Worm (Caenorhabditis elegans): ENCODE data around the gene mps-1.

The mps-1 gene

ce11 chrII:6248503-6248902, 45.7 kb downstream of the mps-1 start:
- TF ChIP-seq lin-11 (tag; optimal IDR thresholded peaks at IDR 0.05) = peak; percentile 73
- peak; percentile 85 for TF ChIP-seq che-1 (tag; optimal IDR thresholded peaks at IDR 0.05)
- peak; percentile 42 for TF ChIP-seq rnt-1 (tag; optimal IDR thresholded peaks at IDR 0.05)
- TF ChIP-seq fax-1 (tag; optimal IDR thresholded peaks at IDR 0.05) = peak; percentile 71
- TF ChIP-seq dmd-4 (tag; optimal IDR thresholded peaks at IDR 0.05; ENCODE audit: borderline replicate concordance) = peak; percentile 59
- TF ChIP-seq npax-4 (tag; optimal IDR thresholded peaks at IDR 0.05) = peak; percentile 61
- peak; percentile 74 for TF ChIP-seq ceh-34 (tag; optimal IDR thresholded peaks at IDR 0.05)
- peak; percentile 78 for TF ChIP-seq T23F11.4 (GFP tag; optimal IDR thresholded peaks at IDR 0.05)
- TF ChIP-seq nhr-11 (tag; optimal IDR thresholded peaks at IDR 0.05) = no peak
- peak; percentile 20 for TF ChIP-seq pqm-1 (tag; optimal IDR thresholded peaks at IDR 0.05)
- peak; percentile 73 for TF ChIP-seq C38D4.7 (GFP tag; optimal IDR thresholded peaks at IDR 0.05)
- no peak for TF ChIP-seq nfya-1 (tag; optimal IDR thresholded peaks at IDR 0.05)
- TF ChIP-seq C08G9.2 (tag; optimal IDR thresholded peaks at IDR 0.05) = peak; percentile 49
- TF ChIP-seq ztf-16 (tag; optimal IDR thresholded peaks at IDR 0.05) = peak; percentile 81
- TF ChIP-seq zip-5 (tag; optimal IDR thresholded peaks at IDR 0.05) = peak; percentile 26
- TF ChIP-seq pag-3 (tag; optimal IDR thresholded peaks at IDR 0.05; ENCODE audit: borderline replicate concordance) = no peak
- peak; percentile 47 for TF ChIP-seq ets-4 (tag; optimal IDR thresholded peaks at IDR 0.05)
- no peak for TF ChIP-seq pros-1 (tag; optimal IDR thresholded peaks at IDR 0.05)
- TF ChIP-seq ceh-22 (tag; optimal IDR thresholded peaks at IDR 0.05) = no peak
- TF ChIP-seq ceh-18 (tag; optimal IDR thresholded peaks at IDR 0.05) = peak; percentile 70
- no peak for TF ChIP-seq pha-4 (tag; optimal IDR thresholded peaks at IDR 0.05)
- TF ChIP-seq ceh-6 (GFP tag; optimal IDR thresholded peaks at IDR 0.05) = peak; percentile 81
- TF ChIP-seq unc-86 (tag; optimal IDR thresholded peaks at IDR 0.05) = peak; percentile 48
- peak; percentile 70 for TF ChIP-seq madf-2 (tag; optimal IDR thresholded peaks at IDR 0.05)
- TF ChIP-seq K02D7.2 (tag; optimal IDR thresholded peaks at IDR 0.05) = peak; percentile 70
- peak; percentile 79 for TF ChIP-seq ceh-2 (tag; optimal IDR thresholded peaks at IDR 0.05)
- no peak for TF ChIP-seq mec-3 (tag; optimal IDR thresholded peaks at IDR 0.05; ENCODE audit: borderline replicate concordance)
- peak; percentile 68 for TF ChIP-seq ahr-1 (tag; optimal IDR thresholded peaks at IDR 0.05)
- TF ChIP-seq tbx-7 (tag; optimal IDR thresholded peaks at IDR 0.05) = no peak
- TF ChIP-seq sdc-2 (tag; optimal IDR thresholded peaks at IDR 0.05) = peak; percentile 61
- no peak for TF ChIP-seq unc-55 (GFP tag; optimal IDR thresholded peaks at IDR 0.05)
- TF ChIP-seq pat-9 (tag; optimal IDR thresholded peaks at IDR 0.05) = peak; percentile 72
- TF ChIP-seq tbx-2 (tag; optimal IDR thresholded peaks at IDR 0.05) = peak; percentile 81
- no peak for TF ChIP-seq pax-1 (tag; optimal IDR thresholded peaks at IDR 0.05)
- peak; percentile 60 for TF ChIP-seq ceh-45 (GFP tag; IDR thresholded peaks at IDR 0.05)
- TF ChIP-seq ceh-9 (tag; optimal IDR thresholded peaks at IDR 0.05) = peak; percentile 38
- peak; percentile 73; the same call in 1 of the 2 replicates for TF ChIP-seq unc-3 (GFP tag; conservative IDR thresholded peaks at IDR 0.05)
- peak; percentile 50 for TF ChIP-seq unc-3 (tag; optimal IDR thresholded peaks at IDR 0.05)
- TF ChIP-seq nhr-232 (tag; optimal IDR thresholded peaks at IDR 0.05) = peak; percentile 75
- TF ChIP-seq hlh-13 (GFP tag; optimal IDR thresholded peaks at IDR 0.05) = peak; percentile 74
- TF ChIP-seq ceh-48 (tag; optimal IDR thresholded peaks at IDR 0.05) = peak; percentile 61
- no peak for TF ChIP-seq odd-2 (tag; optimal IDR thresholded peaks at IDR 0.05)
- peak; percentile 79 for TF ChIP-seq sox-4 (tag; optimal IDR thresholded peaks at IDR 0.05)
- TF ChIP-seq ttx-3 (tag; optimal IDR thresholded peaks at IDR 0.05) = peak; percentile 42
- TF ChIP-seq ceh-30 (tag; optimal IDR thresholded peaks at IDR 0.05) = no peak
- no peak for TF ChIP-seq hlh-8 (tag; optimal IDR thresholded peaks at IDR 0.05)
- no peak for TF ChIP-seq ama-1 (optimal IDR thresholded peaks at IDR 0.05)
- peak; percentile 45 for TF ChIP-seq gmeb-2 (tag; optimal IDR thresholded peaks at IDR 0.05)
- peak; percentile 52 for TF ChIP-seq pha-2 (tag; optimal IDR thresholded peaks at IDR 0.05)
- TF ChIP-seq eyg-1 (tag; optimal IDR thresholded peaks at IDR 0.05) = peak; percentile 24
- peak; percentile 8 for TF ChIP-seq unc-42 (tag; optimal IDR thresholded peaks at IDR 0.05)
- peak; percentile 48 for TF ChIP-seq hlh-15 (tag; optimal IDR thresholded peaks at IDR 0.05)
- no peak for TF ChIP-seq elt-4 (tag; optimal IDR thresholded peaks at IDR 0.05)
- peak; percentile 74 for TF ChIP-seq hlh-30 (tag; optimal IDR thresholded peaks at IDR 0.05; ENCODE audit: insufficient read depth)
